Worm (Caenorhabditis elegans) whole organism, L1 larva: ENCODE results near the gene gpcp-2.

ENCODE experiments used
- C04F5.9 ChIP-seq: sonication (generic microtip); optimal IDR thresholded peaks from 2 replicates; lab custom pipeline; 2016; ENCODE audit warnings: missing genetic modification characterization, missing compliant biosample characterization
- C16A3.4 ChIP-seq: fragments of 150-350 bp; optimal IDR thresholded peaks from 2 replicates; lab custom pipeline; 2014; ENCODE audit warnings: missing biosample characterization, missing genetic modification characterization
- F16B12.6 ChIP-seq: fragments of 150-350 bp; optimal IDR thresholded peaks from 2 replicates; lab custom pipeline; 2014; ENCODE audit warnings: missing biosample characterization, missing genetic modification characterization
- Y116A8C.19 ChIP-seq: sonication (generic microtip); optimal IDR thresholded peaks from 2 replicates; lab custom pipeline; 2016; ENCODE audit warnings: missing compliant biosample characterization, missing genetic modification characterization, borderline replicate concordance
- aha-1 ChIP-seq: fragments of 150-350 bp; optimal IDR thresholded peaks from 2 replicates; lab custom pipeline; 2014; ENCODE audit warnings: missing biosample characterization, missing genetic modification characterization
- ama-1 ChIP-seq: fragments of 150-350 bp; optimal IDR thresholded peaks from 2 replicates; lab custom pipeline; 2014
- blmp-1 ChIP-seq: fragments of 150-350 bp; optimal IDR thresholded peaks from 2 replicates; lab custom pipeline; 2014; ENCODE audit warnings: missing biosample characterization, missing genetic modification characterization
- ceh-8 ChIP-seq: fragments of 200-800 bp; sonication (Bioruptor generic); optimal IDR thresholded peaks from 2 replicates; lab custom pipeline; 2018; ENCODE audit warnings: mild to moderate bottlenecking, missing genetic modification characterization, moderate library complexity, missing compliant biosample characterization
- ceh-82 ChIP-seq, 3 experiments: fragments of 150-350 bp in 1 of 3; sonication (generic microtip) in 2 of 3; optimal IDR thresholded peaks; 2 replicates each; lab custom pipeline; 2014 to 2017; ENCODE audit warnings: missing biosample characterization in 3 of 3, missing genetic modification characterization in 3 of 3
- ces-1 ChIP-seq: fragments of 150-350 bp; optimal IDR thresholded peaks from 2 replicates; lab custom pipeline; 2014; ENCODE audit warnings: missing biosample characterization, missing genetic modification reagents, missing genetic modification characterization
- dpl-1 ChIP-seq, 3 experiments: fragments of 150-350 bp in 2 of 3; sonication (generic microtip) in 1 of 3; optimal IDR thresholded peaks; 2 replicates each; lab custom pipeline; 2014 to 2017; ENCODE audit warnings: missing biosample characterization in 3 of 3, missing genetic modification characterization in 3 of 3, missing genetic modification reagents in 3 of 3
- dsc-1 ChIP-seq: sonication (generic microtip); optimal IDR thresholded peaks from 2 replicates; lab custom pipeline; 2016; ENCODE audit warnings: mild to moderate bottlenecking, missing genetic modification characterization, missing compliant biosample characterization
- egl-13 ChIP-seq: sonication (generic microtip); optimal IDR thresholded peaks from 2 replicates; lab custom pipeline; 2016; ENCODE audit warnings: missing genotype, missing genetic modification reagents, missing genetic modification characterization, missing compliant biosample characterization
- elt-2 ChIP-seq: sonication (generic microtip); optimal IDR thresholded peaks from 2 replicates; lab custom pipeline; 2016; ENCODE audit warnings: missing genetic modification characterization, mild to moderate bottlenecking, inconsistent platforms, missing compliant biosample characterization, missing genetic modification reagents
- elt-3 ChIP-seq, 6 experiments: fragments of 150-350 bp in 1 of 6; sonication (generic microtip); optimal IDR thresholded peaks; 2 replicates each; lab custom pipeline; 2017 to 2018; ENCODE audit warnings: missing biosample characterization in 6 of 6, missing genetic modification characterization in 6 of 6, inconsistent platforms in 1 of 6
- ets-5 ChIP-seq: fragments of 200-800 bp; sonication (Bioruptor generic); IDR thresholded peaks from 2 replicates; pipeline ENCODE4 v1.3.6; 2022; ENCODE audit warnings: missing genetic modification characterization, missing compliant biosample characterization
- fkh-4 ChIP-seq: sonication (generic microtip); optimal IDR thresholded peaks from 2 replicates; lab custom pipeline; 2016; ENCODE audit warnings: missing compliant biosample characterization, missing genetic modification characterization, borderline replicate concordance
- fkh-8 ChIP-seq: sonication (generic microtip); optimal IDR thresholded peaks from 2 replicates; lab custom pipeline; 2016; ENCODE audit warnings: mild to moderate bottlenecking, missing genetic modification characterization, missing compliant biosample characterization
- grh-1 ChIP-seq: fragments of 200-800 bp; sonication (Bioruptor generic); IDR thresholded peaks from 2 replicates; pipeline ENCODE4 v1.3.6; 2022; ENCODE audit warnings: missing genetic modification reagents, missing genetic modification characterization, missing compliant biosample characterization
- hlh-4 ChIP-seq: sonication (generic microtip); optimal IDR thresholded peaks from 2 replicates; lab custom pipeline; 2016; ENCODE audit warnings: mild to moderate bottlenecking, missing genetic modification characterization, missing compliant biosample characterization
- irx-1 ChIP-seq: sonication (generic microtip); optimal IDR thresholded peaks from 2 replicates; lab custom pipeline; 2016; ENCODE audit warnings: missing genetic modification characterization, missing compliant biosample characterization
- isw-1 ChIP-seq: fragments of 200-800 bp; sonication (Bioruptor generic); IDR thresholded peaks from 2 replicates; pipeline ENCODE4 v1.3.6; 2022; ENCODE audit warnings: missing genetic modification characterization, missing compliant biosample characterization
- lin-13 ChIP-seq: fragments of 150-350 bp; optimal IDR thresholded peaks from 2 replicates; lab custom pipeline; 2014; ENCODE audit warnings: missing biosample characterization, missing genetic modification reagents, missing genetic modification characterization
- lin-14 ChIP-seq: fragments of 200-800 bp; sonication (Bioruptor generic); optimal IDR thresholded peaks from 2 replicates; lab custom pipeline; 2018; ENCODE audit warnings: mild to moderate bottlenecking, missing genetic modification characterization, moderate library complexity, missing compliant biosample characterization
- lin-15B ChIP-seq: fragments of 150-350 bp; sonication (generic microtip); optimal IDR thresholded peaks from 3 replicates; lab custom pipeline; 2014; ENCODE audit warnings: missing biosample characterization, missing genetic modification characterization
- lin-35 ChIP-seq, 2 experiments: fragments of 150-350 bp; optimal IDR thresholded peaks; 2 replicates each; lab custom pipeline; 2014; ENCODE audit warnings: missing biosample characterization in 2 of 2, missing genetic modification characterization in 2 of 2, missing genetic modification reagents in 2 of 2
- lin-39 ChIP-seq: fragments of 150-350 bp; optimal IDR thresholded peaks from 2 replicates; lab custom pipeline; 2014; ENCODE audit warnings: missing biosample characterization, missing genetic modification reagents, missing genetic modification characterization
- lir-3 ChIP-seq: sonication (generic microtip); optimal IDR thresholded peaks from 2 replicates; lab custom pipeline; 2016; ENCODE audit warnings: mild to moderate bottlenecking, missing genetic modification characterization, moderate library complexity, missing compliant biosample characterization; ENCODE audit not compliant: poor library complexity
- lsy-2 ChIP-seq, 2 experiments: fragments of 150-350 bp; optimal IDR thresholded peaks; 2 replicates each; lab custom pipeline; 2014; ENCODE audit warnings: missing biosample characterization in 2 of 2, missing genetic modification characterization in 2 of 2
- mab-9 ChIP-seq: fragments of 200-800 bp; sonication (Bioruptor generic); IDR thresholded peaks from 2 replicates; pipeline ENCODE4 v1.3.6; 2022; ENCODE audit warnings: missing genetic modification reagents, missing genetic modification characterization, missing compliant biosample characterization
- mef-2 ChIP-seq: fragments of 150-350 bp; optimal IDR thresholded peaks from 2 replicates; lab custom pipeline; 2014; ENCODE audit warnings: missing biosample characterization, missing genetic modification characterization
- mep-1 ChIP-seq: fragments of 150-350 bp; optimal IDR thresholded peaks from 2 replicates; lab custom pipeline; 2014; ENCODE audit warnings: missing biosample characterization, missing genetic modification characterization
- nhr-12 ChIP-seq: sonication (generic microtip); optimal IDR thresholded peaks from 2 replicates; lab custom pipeline; 2017; ENCODE audit warnings: missing biosample characterization, missing genetic modification characterization
- nhr-19 ChIP-seq: fragments of 200-800 bp; sonication (Bioruptor generic); conservative IDR thresholded peaks from 2 replicates; pipeline ENCODE4 v1.3.6; 2022; ENCODE audit warnings: missing genetic modification characterization, missing compliant biosample characterization
- nhr-20 ChIP-seq: sonication (generic microtip); optimal IDR thresholded peaks from 2 replicates; lab custom pipeline; 2016; ENCODE audit warnings: mild to moderate bottlenecking, missing genetic modification characterization, missing compliant biosample characterization
- nhr-71 ChIP-seq: sonication (generic microtip); optimal IDR thresholded peaks from 2 replicates; lab custom pipeline; 2016; ENCODE audit warnings: mild to moderate bottlenecking, missing genetic modification characterization, moderate library complexity, missing compliant biosample characterization
- nhr-84 ChIP-seq: sonication (generic microtip); optimal IDR thresholded peaks from 2 replicates; lab custom pipeline; 2017; ENCODE audit warnings: missing biosample characterization, missing genetic modification characterization
- nhr-90 ChIP-seq: sonication (generic microtip); optimal IDR thresholded peaks from 2 replicates; lab custom pipeline; 2016; ENCODE audit warnings: mild to moderate bottlenecking, missing genetic modification characterization, missing compliant biosample characterization; ENCODE audit not compliant: poor library complexity
- pag-3 ChIP-seq: sonication (generic microtip); optimal IDR thresholded peaks from 2 replicates; lab custom pipeline; 2017; ENCODE audit warnings: missing genetic modification characterization, mild to moderate bottlenecking, missing compliant biosample characterization, antibody characterized with exemption, borderline replicate concordance; ENCODE audit not compliant: insufficient read depth
- skn-1 ChIP-seq: fragments of 150-350 bp; optimal IDR thresholded peaks from 2 replicates; lab custom pipeline; 2014; ENCODE audit warnings: missing biosample characterization, missing genetic modification characterization
- snpc-4 ChIP-seq: fragments of 150-350 bp; optimal IDR thresholded peaks from 2 replicates; lab custom pipeline; 2014; ENCODE audit warnings: missing biosample characterization, missing genetic modification characterization
- snu-23 ChIP-seq: sonication (generic microtip); optimal IDR thresholded peaks from 2 replicates; lab custom pipeline; 2016; ENCODE audit warnings: missing genetic modification characterization, missing compliant biosample characterization
- sox-4 ChIP-seq: sonication (generic microtip); optimal IDR thresholded peaks from 2 replicates; lab custom pipeline; 2016; ENCODE audit warnings: missing genetic modification characterization, missing compliant biosample characterization
- sptf-1 ChIP-seq: fragments of 150-350 bp; optimal IDR thresholded peaks from 2 replicates; lab custom pipeline; 2014; ENCODE audit warnings: missing biosample characterization, missing genetic modification characterization
- sup-37 ChIP-seq: fragments of 200-800 bp; sonication (Bioruptor generic); optimal IDR thresholded peaks from 2 replicates; lab custom pipeline; 2018; ENCODE audit warnings: mild to moderate bottlenecking, missing genetic modification characterization, missing compliant biosample characterization
- unc-86 ChIP-seq: sonication (generic microtip); optimal IDR thresholded peaks from 2 replicates; lab custom pipeline; 2016; ENCODE audit warnings: missing genetic modification characterization, missing compliant biosample characterization
- unc-98 ChIP-seq: fragments of 200-800 bp; sonication (Bioruptor generic); IDR thresholded peaks from 2 replicates; pipeline ENCODE4 v1.3.6; 2022; ENCODE audit warnings: missing genetic modification characterization, missing compliant biosample characterization
- vab-15 ChIP-seq: sonication (generic microtip); optimal IDR thresholded peaks from 2 replicates; lab custom pipeline; 2017; ENCODE audit warnings: missing genotype, mild to moderate bottlenecking, missing genetic modification characterization, missing compliant biosample characterization
- xbp-1 ChIP-seq: sonication (generic microtip); optimal IDR thresholded peaks from 2 replicates; lab custom pipeline; 2016; ENCODE audit warnings: missing genetic modification characterization, missing compliant biosample characterization
- zag-1 ChIP-seq: fragments of 150-350 bp; optimal IDR thresholded peaks from 2 replicates; lab custom pipeline; 2014; ENCODE audit warnings: missing biosample characterization, missing genetic modification characterization
- ztf-11 ChIP-seq, 2 experiments: sonication (generic microtip); optimal IDR thresholded peaks; 2 replicates each; lab custom pipeline; 2016 to 2017; ENCODE audit warnings: missing genetic modification characterization in 2 of 2, missing biosample characterization in 1 of 2, missing compliant biosample characterization in 1 of 2

gpcp-2 gene

ce11 chrII:8086803-8087202 lies 13.6 kb upstream of the gpcp-2 start, which contains the start of gene K02C4.3 (continued):
- no peak for TF ChIP-seq vab-15 (tag; lab: Kevin White, UChicago)
- TF ChIP-seq lir-3 (tag; lab: Kevin White, UChicago) = peak; percentile 50
- peak; percentile 87 to 90 for TF ChIP-seq lsy-2 (tag; optimal IDR thresholded peaks at IDR 0.05; lab: Kevin White, UChicago)
- peak; percentile 60 for TF ChIP-seq lin-39
- peak; percentile 37; the same call in 1 of the 2 replicates for TF ChIP-seq grh-1 (GFP tag; lab: Robert Waterston, UW)
- TF ChIP-seq snu-23 (GFP tag; lab: Kevin White, UChicago) = peak; percentile 85
- no peak for TF ChIP-seq hlh-4 (tag; lab: Kevin White, UChicago)
- TF ChIP-seq xbp-1 (tag; lab: Kevin White, UChicago) = peak; percentile 74
- TF ChIP-seq snpc-4 (tag; lab: Kevin White, UChicago) = peak; percentile 89
- peak; percentile 49 for TF ChIP-seq lin-13 (GFP tag; lab: Kevin White, UChicago)
- TF ChIP-seq F16B12.6 (tag; lab: Kevin White, UChicago) = peak; percentile 28
- no peak for TF ChIP-seq Y116A8C.19
- peak; percentile 85 for TF ChIP-seq nhr-71 (tag; lab: Kevin White, UChicago)
- peak; percentile 55 for TF ChIP-seq C04F5.9 (tag; lab: Kevin White, UChicago)
- peak; percentile 25 for TF ChIP-seq sup-37 (GFP tag; lab: Kevin White, UChicago)
- TF ChIP-seq unc-98 (GFP tag; lab: Robert Waterston, UW) = no peak
- peak; percentile 77 for TF ChIP-seq nhr-19 (GFP tag; lab: Robert Waterston, UW)
- peak; percentile 51 to 66 (median 62) for TF ChIP-seq ceh-82 (tag; optimal IDR thresholded peaks at IDR 0.05; lab: Kevin White, UChicago)
- no peak for TF ChIP-seq ets-5 (GFP tag; lab: Robert Waterston, UW)
- TF ChIP-seq irx-1 (tag; lab: Kevin White, UChicago) = peak; percentile 71
- peak; percentile 86 to 94 (median 93) for TF ChIP-seq dpl-1 (GFP tag; optimal IDR thresholded peaks at IDR 0.05; lab: Kevin White, UChicago)
- TF ChIP-seq lin-35 (GFP tag; optimal IDR thresholded peaks at IDR 0.05; lab: Kevin White, UChicago) = peak; percentile 87 to 95
- TF ChIP-seq unc-86 (tag; lab: Kevin White, UChicago) = peak; percentile 35
- no peak for TF ChIP-seq ces-1 (GFP tag; lab: Kevin White, UChicago)
- no peak for TF ChIP-seq nhr-12 (tag; lab: Kevin White, UChicago)
- peak; percentile 44 for TF ChIP-seq egl-13 (tag; lab: Kevin White, UChicago)
- TF ChIP-seq mep-1 (tag; lab: Kevin White, UChicago) = peak; percentile 87
- TF ChIP-seq skn-1 = peak; percentile 77
- no peak for TF ChIP-seq zag-1
- no peak for TF ChIP-seq sptf-1
- TF ChIP-seq isw-1 (GFP tag; lab: Robert Waterston, UW) = peak; percentile 59
- TF ChIP-seq lin-14 (GFP tag; lab: Kevin White, UChicago) = peak; percentile 75
- TF ChIP-seq fkh-8 (tag; lab: Kevin White, UChicago) = peak; percentile 43
- peak in 1 of 2 experiments; percentile 63 for TF ChIP-seq ztf-11 (tag; optimal IDR thresholded peaks at IDR 0.05; lab: Kevin White, UChicago)
- TF ChIP-seq nhr-90 = peak; percentile 77
- peak; percentile 12 for TF ChIP-seq fkh-4
- peak; percentile 4 for TF ChIP-seq pag-3 (tag; lab: Kevin White, UChicago)
- TF ChIP-seq aha-1 (tag; lab: Kevin White, UChicago) = no peak
- peak; percentile 78 for TF ChIP-seq dsc-1
- peak; percentile 72 for TF ChIP-seq ceh-8 (GFP tag; lab: Kevin White, UChicago)

DNA sequence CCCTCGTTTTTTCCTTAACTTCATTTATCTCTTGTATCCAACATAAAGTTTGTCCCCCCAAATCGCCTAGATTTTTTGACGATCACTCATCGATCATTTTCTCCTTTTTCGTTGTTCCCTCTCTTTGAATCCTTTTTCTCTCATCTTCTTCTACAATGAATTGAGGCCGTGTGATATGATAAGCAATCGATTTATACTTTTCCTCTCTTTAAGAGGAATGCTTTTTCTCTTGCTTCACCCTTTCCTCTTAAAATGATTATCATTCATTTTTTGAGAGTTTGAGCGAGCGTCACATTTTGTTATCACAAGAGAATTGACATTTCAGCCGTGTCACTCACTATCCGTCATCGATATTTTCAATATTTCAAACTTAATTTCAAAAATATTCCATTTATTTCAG lies 4.9 kb upstream of the gpcp-2 start, which contains the start of gene K02C4.5:
Gene K02C4.5 (plus strand): TSS at position 395 of the 400 bp plus-strand sequence.
- TF ChIP-seq ama-1 (no peak), C16A3.4 (tag; lab: Kevin White, UChicago) (no peak), irx-1 (tag; lab: Kevin White, UChicago) (no peak), mab-9 (GFP tag; lab: Robert Waterston, UW) (no peak), lsy-2 (tag; optimal IDR thresholded peaks at IDR 0.05; lab: Kevin White, UChicago) (no peak), F16B12.6 (tag; lab: Kevin White, UChicago) (no peak), blmp-1 (peak; percentile 89), lin-15B (no peak), mef-2 (tag; lab: Kevin White, UChicago) (no peak), nhr-71 (tag; lab: Kevin White, UChicago) (peak; percentile 0), lin-14 (GFP tag; lab: Kevin White, UChicago) (peak; percentile 15), nhr-84 (tag; lab: Kevin White, UChicago) (no peak), elt-2 (peak; percentile 58), lin-13 (GFP tag; lab: Kevin White, UChicago) (no peak), ces-1 (GFP tag; lab: Kevin White, UChicago) (no peak), elt-3 (tag; optimal IDR thresholded peaks at IDR 0.05; lab: Kevin White, UChicago) (peak in 2 of 6 experiments; percentile 50 to 62), isw-1 (GFP tag; lab: Robert Waterston, UW) (no peak), nhr-90 (no peak), nhr-20 (peak; percentile 7), sox-4 (tag; lab: Kevin White, UChicago) (no peak), lin-35 (GFP tag; optimal IDR thresholded peaks at IDR 0.05; lab: Kevin White, UChicago) (no peak)
